Fruit fly (Drosophila melanogaster): ENCODE data around the gene Ddr.

The Ddr gene

DNA sequence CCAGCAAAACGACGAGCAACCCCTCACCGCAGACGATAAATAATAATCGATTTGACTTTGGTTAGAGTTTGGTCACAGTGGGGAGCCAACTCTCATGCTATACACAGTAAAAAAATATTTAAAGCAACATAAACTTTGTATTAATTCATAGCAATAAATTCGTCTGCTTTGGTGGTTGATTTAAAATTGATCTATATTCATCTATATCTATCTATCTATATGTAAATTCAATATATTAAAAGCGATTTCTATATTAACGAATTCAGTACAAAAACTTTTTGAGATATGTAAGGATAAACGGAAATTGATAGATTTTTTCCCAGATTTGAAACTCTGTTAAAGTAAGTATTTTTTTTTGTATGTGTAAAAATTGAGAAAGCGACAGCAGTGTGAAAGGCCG is 57.0 kb downstream of the Ddr start (continued):
- no peak for TF ChIP-seq Poxn (GFP tag; IDR thresholded peaks at IDR 0.05)
- TF ChIP-seq crp (GFP tag; optimal IDR thresholded peaks at IDR 0.05): no peak
- TF ChIP-seq CG12104 (GFP tag; optimal IDR thresholded peaks at IDR 0.05): no peak
- TF ChIP-seq CG10267 (tag; optimal IDR thresholded peaks at IDR 0.05): peak; percentile 11
- no peak for TF ChIP-seq pzg (GFP tag; optimal IDR thresholded peaks at IDR 0.05)
- TF ChIP-seq CG12769 (tag; optimal IDR thresholded peaks at IDR 0.05): no peak
- TF ChIP-seq Dp (GFP tag; optimal IDR thresholded peaks at IDR 0.05): no peak
- no peak for TF ChIP-seq CG32532 (GFP tag; IDR thresholded peaks at IDR 0.05)
- no peak for TF ChIP-seq CG9932 (GFP tag; IDR thresholded peaks at IDR 0.05)
- TF ChIP-seq CG6689 (GFP tag; IDR thresholded peaks at IDR 0.05): no peak
- TF ChIP-seq lola (GFP tag; optimal IDR thresholded peaks at IDR 0.05): no peak
- TF ChIP-seq Max (GFP tag; optimal IDR thresholded peaks at IDR 0.05): no peak
- TF ChIP-seq croc (GFP tag; conservative IDR thresholded peaks at IDR 0.05): no peak
- TF ChIP-seq CG14860 (GFP tag; IDR thresholded peaks at IDR 0.05; ENCODE audit: partially characterized antibody): no peak
- TF ChIP-seq HLH54F (GFP tag; optimal IDR thresholded peaks at IDR 0.05): no peak
- no peak for TF ChIP-seq CG32767 (GFP tag; IDR thresholded peaks at IDR 0.05)
- no peak for TF ChIP-seq NFAT (GFP tag; IDR thresholded peaks at IDR 0.05)
- TF ChIP-seq Myb (GFP tag; optimal IDR thresholded peaks at IDR 0.05): no peak
- TF ChIP-seq slp2 (GFP tag; optimal IDR thresholded peaks at IDR 0.05): no peak
- TF ChIP-seq CG11504 (tag; optimal IDR thresholded peaks at IDR 0.05): peak; percentile 50
- TF ChIP-seq Hsf (GFP tag; optimal IDR thresholded peaks at IDR 0.05): no peak
- TF ChIP-seq Elba2 (GFP tag; optimal IDR thresholded peaks at IDR 0.05): no peak
- TF ChIP-seq CG2129 (GFP tag; IDR thresholded peaks at IDR 0.05; ENCODE audit: partially characterized antibody): no peak
- TF ChIP-seq CG1233 (GFP tag; optimal IDR thresholded peaks at IDR 0.05): no peak
- no peak for TF ChIP-seq E2f1 (GFP tag; IDR thresholded peaks at IDR 0.05)
- TF ChIP-seq Bdp1 (GFP tag; optimal IDR thresholded peaks at IDR 0.05): no peak
- TF ChIP-seq org-1 (GFP tag; optimal IDR thresholded peaks at IDR 0.05): no peak
- TF ChIP-seq pb (GFP tag; optimal IDR thresholded peaks at IDR 0.05): no peak
- TF ChIP-seq CG1832 (GFP tag; optimal IDR thresholded peaks at IDR 0.05): no peak
- TF ChIP-seq Meics (GFP tag; optimal IDR thresholded peaks at IDR 0.05): peak; percentile 12
- no peak for TF ChIP-seq CG1603 (tag; optimal IDR thresholded peaks at IDR 0.05)
- TF ChIP-seq Sox100B (GFP tag; optimal IDR thresholded peaks at IDR 0.05): peak; percentile 22
- TF ChIP-seq grau (tag; optimal IDR thresholded peaks at IDR 0.05): no peak
- peak; percentile 22 for TF ChIP-seq CG14710 (tag; optimal IDR thresholded peaks at IDR 0.05)
- no peak for TF ChIP-seq gem (tag; optimal IDR thresholded peaks at IDR 0.05)
- peak; percentile 47 for TF ChIP-seq phol (tag; optimal IDR thresholded peaks at IDR 0.05)
- no peak for TF ChIP-seq CG12236 (GFP tag; optimal IDR thresholded peaks at IDR 0.05)
- TF ChIP-seq Blimp-1 (GFP tag; optimal IDR thresholded peaks at IDR 0.05): peak; percentile 55
- no peak for TF ChIP-seq lmd (GFP tag; IDR thresholded peaks at IDR 0.05)
- TF ChIP-seq esg (GFP tag; conservative IDR thresholded peaks at IDR 0.05): no peak
- TF ChIP-seq sqz (GFP tag; optimal IDR thresholded peaks at IDR 0.05): no peak
- TF ChIP-seq CG4360 (GFP tag; IDR thresholded peaks at IDR 0.05): no peak
- TF ChIP-seq Ets65A (GFP tag): no peak
- no peak for TF ChIP-seq CG7271 (tag; optimal IDR thresholded peaks at IDR 0.05)
- TF ChIP-seq ham (GFP tag; IDR thresholded peaks at IDR 0.05): no peak
- 0 out of 3 replicates have a peak, but pooled peaks have one; percentile 23 for TF ChIP-seq row (GFP tag; IDR thresholded peaks at IDR 0.05)
- no peak for TF ChIP-seq CG7372 (GFP tag; IDR thresholded peaks at IDR 0.05)
- no peak for TF ChIP-seq z (GFP tag; IDR thresholded peaks at IDR 0.05)
- no peak for TF ChIP-seq unc-4 (GFP tag; IDR thresholded peaks at IDR 0.05; ENCODE audit: partially characterized antibody)
- TF ChIP-seq CG14667 (GFP tag; IDR thresholded peaks at IDR 0.05): no peak
- TF ChIP-seq CG31441 (GFP tag; IDR thresholded peaks at IDR 0.05): peak; percentile 63
- TF ChIP-seq CG3281 (GFP tag; optimal IDR thresholded peaks at IDR 0.05): peak; percentile 25

Data from whole organism, embryonic.